Fruit fly (Drosophila melanogaster) whole organism, prepupa: ENCODE measurements around the gene srp.

Source experiments
- Blimp-1 ChIP-seq: fragments of 200-800 bp; sonication (Bioruptor generic); optimal IDR thresholded peaks from 3 replicates; lab custom pipeline; 2017; ENCODE audit warnings: missing biosample characterization, missing genetic modification characterization, mild to moderate bottlenecking, moderate library complexity, missing genetic modification reagents
- CG10631 ChIP-seq: fragments of 200-800 bp; sonication (Bioruptor generic); optimal IDR thresholded peaks from 2 replicates; lab custom pipeline; 2016; ENCODE audit warnings: missing biosample characterization, missing genetic modification characterization
- CG11762 ChIP-seq: fragments of 200-800 bp; sonication (Bioruptor generic); optimal IDR thresholded peaks from 3 replicates; lab custom pipeline; 2016; ENCODE audit warnings: missing biosample characterization, missing genetic modification characterization; ENCODE audit not compliant: insufficient read depth
- CG15336 ChIP-seq: fragments of 200-800 bp; sonication (Bioruptor generic); IDR thresholded peaks from 2 replicates; pipeline ENCODE4 v1.3.6; 2022; ENCODE audit warnings: missing biosample characterization, missing genetic modification characterization
- CG1621 ChIP-seq: fragments of 200-800 bp; sonication (Bioruptor generic); optimal IDR thresholded peaks from 3 replicates; lab custom pipeline; 2018; ENCODE audit warnings: missing biosample characterization, mild to moderate bottlenecking, missing genetic modification characterization
- CG3032 ChIP-seq: fragments of 200-800 bp; optimal IDR thresholded peaks from 2 replicates; lab custom pipeline; 2019; ENCODE audit warnings: missing biosample characterization, mild to moderate bottlenecking, missing genetic modification characterization, moderate library complexity
- CG31627 ChIP-seq: fragments of 200-800 bp; sonication (Bioruptor generic); optimal IDR thresholded peaks from 3 replicates; lab custom pipeline; 2016; ENCODE audit warnings: missing biosample characterization, missing genetic modification characterization
- CG32006 ChIP-seq: fragments of 200-800 bp; sonication (Bioruptor generic); optimal IDR thresholded peaks from 3 replicates; lab custom pipeline; 2017; ENCODE audit warnings: missing biosample characterization, mild to moderate bottlenecking, missing genetic modification characterization
- CG34406 ChIP-seq: fragments of 200-800 bp; sonication (Bioruptor generic); optimal IDR thresholded peaks from 3 replicates; lab custom pipeline; 2016; ENCODE audit warnings: missing biosample characterization, missing genetic modification characterization
- CG3919 ChIP-seq: fragments of 200-800 bp; sonication (Bioruptor generic); optimal IDR thresholded peaks from 3 replicates; lab custom pipeline; 2016; ENCODE audit warnings: missing biosample characterization, missing genetic modification characterization
- CG6163 ChIP-seq: fragments of 200-800 bp; sonication (Bioruptor generic); IDR thresholded peaks from 3 replicates; pipeline ENCODE4 v1.3.6; 2022; ENCODE audit warnings: missing biosample characterization, missing genetic modification characterization
- CG6276 ChIP-seq: fragments of 200-800 bp; sonication (Bioruptor generic); optimal IDR thresholded peaks from 2 replicates; lab custom pipeline; 2017; ENCODE audit warnings: missing biosample characterization, mild to moderate bottlenecking, missing genetic modification characterization
- CG6808 ChIP-seq: fragments of 200-800 bp; sonication (Bioruptor generic); optimal IDR thresholded peaks from 3 replicates; lab custom pipeline; 2017; ENCODE audit warnings: missing biosample characterization, missing genetic modification characterization, mild to moderate bottlenecking, moderate library complexity, missing genetic modification reagents
- CG6854 ChIP-seq: fragments of 200-800 bp; sonication (Bioruptor generic); optimal IDR thresholded peaks from 2 replicates; lab custom pipeline; 2017; ENCODE audit warnings: missing biosample characterization, mild to moderate bottlenecking, missing genetic modification characterization
- CG7368 ChIP-seq: fragments of 200-800 bp; sonication (Bioruptor generic); optimal IDR thresholded peaks from 3 replicates; lab custom pipeline; 2016; ENCODE audit warnings: missing biosample characterization, missing genetic modification characterization
- CG8119 ChIP-seq: fragments of 200-800 bp; sonication (Bioruptor generic); IDR thresholded peaks from 3 replicates; pipeline ENCODE4 v1.3.6; 2022; ENCODE audit warnings: missing biosample characterization, missing genetic modification characterization
- CG8632 ChIP-seq: fragments of 200-800 bp; sonication (Bioruptor generic); optimal IDR thresholded peaks from 3 replicates; lab custom pipeline; 2016; ENCODE audit warnings: missing biosample characterization, missing genetic modification characterization
- CG9139 ChIP-seq: fragments of 200-800 bp; sonication (Bioruptor generic); optimal IDR thresholded peaks from 3 replicates; lab custom pipeline; 2017; ENCODE audit warnings: missing biosample characterization, mild to moderate bottlenecking, missing genetic modification characterization
- Eip78C ChIP-seq: fragments of 200-800 bp; sonication (Bioruptor generic); peaks from one replicate; lab custom pipeline; 2016; ENCODE audit warnings: missing biosample characterization, missing genetic modification characterization
- Ets21C ChIP-seq: fragments of 200-800 bp; sonication (Bioruptor generic); optimal IDR thresholded peaks from 3 replicates; lab custom pipeline; 2016; ENCODE audit warnings: missing biosample characterization, missing genetic modification characterization
- Gug ChIP-seq: fragments of 200-800 bp; sonication (Bioruptor generic); IDR thresholded peaks from 2 replicates; pipeline ENCODE4 v1.3.6; 2022; ENCODE audit warnings: missing biosample characterization, missing genetic modification characterization
- Hr38 ChIP-seq: sonication (Bioruptor generic); optimal IDR thresholded peaks from 2 replicates; lab custom pipeline; 2016; ENCODE audit warnings: missing biosample characterization, missing genetic modification characterization
- Hr39 ChIP-seq: fragments of 200-800 bp; sonication (Bioruptor generic); optimal IDR thresholded peaks from 2 replicates; lab custom pipeline; 2016; ENCODE audit warnings: missing biosample characterization, missing genetic modification characterization
- Hr4 ChIP-seq: fragments of 200-800 bp; sonication (Bioruptor generic); optimal IDR thresholded peaks from 3 replicates; lab custom pipeline; 2016; ENCODE audit warnings: missing biosample characterization, missing genetic modification characterization
- Lpt ChIP-seq: fragments of 200-800 bp; sonication (Bioruptor generic); optimal IDR thresholded peaks from 3 replicates; lab custom pipeline; 2016; ENCODE audit warnings: missing biosample characterization, missing genetic modification characterization
- Met ChIP-seq: fragments of 200-800 bp; sonication (Bioruptor generic); optimal IDR thresholded peaks from 3 replicates; lab custom pipeline; 2016; ENCODE audit warnings: missing biosample characterization, missing genetic modification characterization
- Smox ChIP-seq: fragments of 200-800 bp; sonication (Bioruptor generic); optimal IDR thresholded peaks from 3 replicates; lab custom pipeline; 2016; ENCODE audit warnings: missing biosample characterization, missing genetic modification characterization
- Sox102F ChIP-seq: fragments of 200-800 bp; sonication (Bioruptor generic); optimal IDR thresholded peaks from 2 replicates; lab custom pipeline; 2016; ENCODE audit warnings: missing biosample characterization, mild to moderate bottlenecking, missing genetic modification characterization
- Sox15 ChIP-seq: fragments of 200-800 bp; sonication (Bioruptor generic); optimal IDR thresholded peaks from 3 replicates; lab custom pipeline; 2016; ENCODE audit warnings: missing biosample characterization, missing genetic modification characterization
- achi ChIP-seq: fragments of 200-800 bp; sonication (Bioruptor generic); optimal IDR thresholded peaks from 3 replicates; lab custom pipeline; 2016; ENCODE audit warnings: missing biosample characterization, missing genetic modification characterization
- acj6 ChIP-seq: fragments of 200-800 bp; sonication (Bioruptor generic); optimal IDR thresholded peaks from 3 replicates; lab custom pipeline; 2016; ENCODE audit warnings: missing biosample characterization, missing genetic modification characterization
- cyc ChIP-seq: fragments of 200-800 bp; sonication (Bioruptor generic); optimal IDR thresholded peaks from 3 replicates; lab custom pipeline; 2016; ENCODE audit warnings: missing biosample characterization, missing genetic modification characterization
- dac ChIP-seq: fragments of 200-800 bp; sonication (Bioruptor generic); optimal IDR thresholded peaks from 2 replicates; lab custom pipeline; 2017; ENCODE audit warnings: missing biosample characterization, mild to moderate bottlenecking, missing genetic modification characterization
- dsx ChIP-seq: fragments of 200-800 bp; optimal IDR thresholded peaks from 3 replicates; lab custom pipeline; 2019; ENCODE audit warnings: missing biosample characterization, mild to moderate bottlenecking, missing genetic modification characterization, moderate library complexity; ENCODE audit not compliant: poor library complexity, severe bottlenecking
- eg ChIP-seq: fragments of 200-800 bp; sonication (Bioruptor generic); IDR thresholded peaks from 3 replicates; pipeline ENCODE4 v1.3.6; 2022; ENCODE audit warnings: missing biosample characterization, missing genetic modification characterization
- fd59A ChIP-seq: fragments of 200-800 bp; sonication (Bioruptor generic); optimal IDR thresholded peaks from 2 replicates; lab custom pipeline; 2017; ENCODE audit warnings: missing biosample characterization, mild to moderate bottlenecking, missing genetic modification characterization, missing genetic modification reagents
- fkh ChIP-seq: fragments of 200-800 bp; sonication (Bioruptor generic); optimal IDR thresholded peaks from 3 replicates; lab custom pipeline; 2017; ENCODE audit warnings: missing biosample characterization, mild to moderate bottlenecking, missing genetic modification characterization, moderate library complexity
- lz ChIP-seq: fragments of 200-800 bp; sonication (Bioruptor generic); optimal IDR thresholded peaks from 3 replicates; lab custom pipeline; 2016; ENCODE audit warnings: missing biosample characterization, missing genetic modification characterization
- net ChIP-seq: fragments of 200-800 bp; sonication (Bioruptor generic); optimal IDR thresholded peaks from 3 replicates; lab custom pipeline; 2016; ENCODE audit warnings: missing biosample characterization, missing genetic modification characterization
- pdm3 ChIP-seq: fragments of 200-800 bp; sonication (Bioruptor generic); optimal IDR thresholded peaks from 3 replicates; lab custom pipeline; 2016; ENCODE audit warnings: missing biosample characterization, missing genetic modification characterization
- svp ChIP-seq: fragments of 200-800 bp; sonication (Bioruptor generic); peaks from one replicate; lab custom pipeline; 2016; ENCODE audit warnings: missing biosample characterization, missing genetic modification characterization
- topi ChIP-seq: fragments of 200-800 bp; sonication (Bioruptor generic); optimal IDR thresholded peaks from 3 replicates; lab custom pipeline; 2016; ENCODE audit warnings: missing biosample characterization, missing genetic modification characterization
- vri ChIP-seq: fragments of 200-800 bp; sonication (Bioruptor generic); optimal IDR thresholded peaks from 3 replicates; lab custom pipeline; 2016; ENCODE audit warnings: missing biosample characterization, mild to moderate bottlenecking, missing genetic modification characterization

srp gene

dm6 chr3R:15988353-15988752 lies 2.4 kb downstream of the srp start:
- TF ChIP-seq Blimp-1 (GFP tag; lab: Kevin White, UChicago) (no peak), Hr38 (GFP tag; lab: Kevin White, UChicago) (no peak), cyc (GFP tag; lab: Kevin White, UChicago) (no peak), Ets21C (GFP tag; lab: Kevin White, UChicago) (no peak), CG10631 (GFP tag; lab: Kevin White, UChicago) (no peak), CG31627 (GFP tag; lab: Kevin White, UChicago) (no peak), CG6276 (no peak), Hr4 (GFP tag; lab: Kevin White, UChicago) (no peak), Sox15 (GFP tag; lab: Kevin White, UChicago) (no peak), Hr39 (GFP tag; lab: Kevin White, UChicago) (no peak), CG11762 (GFP tag; lab: Kevin White, UChicago) (no peak), CG6854 (no peak), pdm3 (GFP tag; lab: Kevin White, UChicago) (no peak), CG6808 (GFP tag; lab: Kevin White, UChicago) (no peak), CG1621 (tag; lab: Kevin White, UChicago) (no peak), topi (GFP tag; lab: Kevin White, UChicago) (no peak), fd59A (no peak), CG9139 (no peak), CG32006 (no peak), acj6 (GFP tag; lab: Kevin White, UChicago) (no peak)

dm6 chr3R:15989217-15989921 lies 3.4 kb downstream of the srp start:
- TF ChIP-seq dsx (no peak), dac (GFP tag; lab: Kevin White, UChicago) (no peak), pdm3 (GFP tag; lab: Kevin White, UChicago) (no peak), Sox15 (GFP tag; lab: Kevin White, UChicago) (no peak), CG8632 (no peak), Gug (GFP tag; lab: Robert Waterston, UW) (no peak), net (no peak), CG6276 (no peak), Smox (GFP tag; lab: Kevin White, UChicago) (no peak), vri (no peak), achi (GFP tag; lab: Kevin White, UChicago) (no peak)

DNA sequence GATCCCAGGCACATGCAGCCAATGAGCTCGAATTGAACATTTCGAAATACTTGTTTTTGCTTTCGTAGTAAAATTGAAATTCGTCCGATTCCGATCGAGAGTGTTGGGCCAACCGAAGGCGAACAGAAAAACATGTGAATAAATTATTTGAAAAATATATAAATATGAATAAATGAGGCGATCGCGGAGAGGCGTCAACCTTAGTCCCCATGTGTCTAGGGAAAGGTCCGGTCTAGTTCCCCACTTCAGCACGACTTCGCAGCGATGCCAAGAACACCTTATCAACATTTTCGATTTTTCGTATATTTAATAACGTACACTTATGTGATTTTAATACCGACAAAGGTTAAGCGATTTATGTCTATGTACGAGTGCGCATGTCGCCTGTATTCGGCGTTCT lies 5.6 kb downstream of the srp start:
- no peak for TF ChIP-seq eg
- no peak for TF ChIP-seq net
- no peak for TF ChIP-seq lz (GFP tag; lab: Kevin White, UChicago)
- TF ChIP-seq svp, result peak; percentile 89
- TF ChIP-seq Met (GFP tag; lab: Kevin White, UChicago), result no peak
- no peak for TF ChIP-seq CG31627 (GFP tag; lab: Kevin White, UChicago)

dm6 chr3R:15993139-15993804 lies 7.3 kb downstream of the srp start:
- TF ChIP-seq CG3919 (GFP tag; lab: Kevin White, UChicago), result peak; percentile 41
- TF ChIP-seq svp, result peak; percentile 72
- TF ChIP-seq cyc (GFP tag; lab: Kevin White, UChicago), result no peak
- TF ChIP-seq CG6163 (GFP tag; lab: Robert Waterston, UW), result peak; percentile 66; the same call in 2 of the 3 replicates
- TF ChIP-seq Gug (GFP tag; lab: Robert Waterston, UW), result no peak
- no peak for TF ChIP-seq CG7368
- peak; percentile 6 for TF ChIP-seq CG34406
- peak; percentile 60 for TF ChIP-seq CG15336 (GFP tag; lab: Robert Waterston, UW)
- TF ChIP-seq CG9139, result no peak
- TF ChIP-seq CG8119 (GFP tag; lab: Robert Waterston, UW), result peak; percentile 52; the same call in 1 of the 3 replicates
- peak; percentile 50 for TF ChIP-seq fkh (GFP tag; lab: Kevin White, UChicago)
- no peak for TF ChIP-seq Hr38 (GFP tag; lab: Kevin White, UChicago)
- peak; percentile 72 for TF ChIP-seq Eip78C (GFP tag; lab: Kevin White, UChicago)
- TF ChIP-seq CG11762 (GFP tag; lab: Kevin White, UChicago), result no peak
- TF ChIP-seq Lpt (GFP tag; lab: Kevin White, UChicago), result peak; percentile 27
- peak; percentile 3 for TF ChIP-seq CG3032
- peak; percentile 29 for TF ChIP-seq dsx
- TF ChIP-seq CG1621 (tag; lab: Kevin White, UChicago), result peak; percentile 6
- TF ChIP-seq dac (GFP tag; lab: Kevin White, UChicago), result no peak
- TF ChIP-seq Hr39 (GFP tag; lab: Kevin White, UChicago), result no peak
- TF ChIP-seq eg, result peak; percentile 71
- no peak for TF ChIP-seq pdm3 (GFP tag; lab: Kevin White, UChicago)
- peak; percentile 4 for TF ChIP-seq CG8632
- no peak for TF ChIP-seq CG6276
- TF ChIP-seq Sox102F (GFP tag; lab: Kevin White, UChicago), result no peak
